Fruit fly (Drosophila melanogaster): ENCODE measurements around the gene CG12105.

The CG12105 gene

dm6 chr3L:1629064-1629777, 13.6 kb upstream of the CG12105 start, which contains the start of gene GC (continued):
- TF ChIP-seq lz (GFP tag; optimal IDR thresholded peaks at IDR 0.05), result peak; percentile 9
- TF ChIP-seq CG3919 (GFP tag; optimal IDR thresholded peaks at IDR 0.05), result no peak
- TF ChIP-seq CG3032 (tag; optimal IDR thresholded peaks at IDR 0.05), result no peak
- TF ChIP-seq CG9139 (GFP tag; optimal IDR thresholded peaks at IDR 0.05), result no peak
- TF ChIP-seq CG8632 (GFP tag; optimal IDR thresholded peaks at IDR 0.05), result no peak
- no peak for TF ChIP-seq CG10669 (GFP tag; optimal IDR thresholded peaks at IDR 0.05)
- TF ChIP-seq eg (GFP tag; IDR thresholded peaks at IDR 0.05), result no peak
- TF ChIP-seq CG16779 (tag; optimal IDR thresholded peaks at IDR 0.05), result no peak
- no peak for TF ChIP-seq Gug (GFP tag; IDR thresholded peaks at IDR 0.05)
- no peak for TF ChIP-seq vri (GFP tag; optimal IDR thresholded peaks at IDR 0.05)
- no peak for TF ChIP-seq svp (GFP tag)
- peak; percentile 23 for TF ChIP-seq Ets21C (GFP tag; optimal IDR thresholded peaks at IDR 0.05)
- no peak for TF ChIP-seq fd59A (GFP tag; optimal IDR thresholded peaks at IDR 0.05)
- TF ChIP-seq CG8319 (GFP tag; optimal IDR thresholded peaks at IDR 0.05), result no peak
- TF ChIP-seq acj6 (GFP tag; optimal IDR thresholded peaks at IDR 0.05), result peak; percentile 36
- TF ChIP-seq Met (GFP tag; optimal IDR thresholded peaks at IDR 0.05), result no peak
- no peak for TF ChIP-seq pdm3 (GFP tag; optimal IDR thresholded peaks at IDR 0.05)
- no peak for TF ChIP-seq Hr38 (GFP tag; optimal IDR thresholded peaks at IDR 0.05)
- no peak for TF ChIP-seq dsx (GFP tag; optimal IDR thresholded peaks at IDR 0.05; ENCODE audit: poor library complexity, severe bottlenecking)
- TF ChIP-seq fkh (GFP tag; optimal IDR thresholded peaks at IDR 0.05), result no peak
- peak; percentile 17 for TF ChIP-seq CG31627 (GFP tag; optimal IDR thresholded peaks at IDR 0.05)
- no peak for TF ChIP-seq topi (GFP tag; optimal IDR thresholded peaks at IDR 0.05)
- peak; percentile 43 for TF ChIP-seq CG32006 (GFP tag; optimal IDR thresholded peaks at IDR 0.05)
- no peak for TF ChIP-seq Eip93F (GFP tag; optimal IDR thresholded peaks at IDR 0.05)
- peak; percentile 12 for TF ChIP-seq Eip75B (GFP tag; optimal IDR thresholded peaks at IDR 0.05)
- TF ChIP-seq net (GFP tag; optimal IDR thresholded peaks at IDR 0.05), result peak; percentile 16
- no peak for TF ChIP-seq CG10631 (GFP tag; optimal IDR thresholded peaks at IDR 0.05)
- no peak for TF ChIP-seq CG6854 (GFP tag; optimal IDR thresholded peaks at IDR 0.05)
- peak; percentile 49 for TF ChIP-seq Hr4 (GFP tag; optimal IDR thresholded peaks at IDR 0.05)
- no peak for TF ChIP-seq CG7368 (GFP tag; optimal IDR thresholded peaks at IDR 0.05)

dm6 chr3L:1628176-1628866, 12.7 kb upstream of the CG12105 start, which contains the start of gene CG13928:
CG13928 (minus strand) TSS chr3L:1628377.
- TF ChIP-seq Eip78C (GFP tag) (no peak), esn (GFP tag; optimal IDR thresholded peaks at IDR 0.05) (no peak), CG4318 (GFP tag; optimal IDR thresholded peaks at IDR 0.05) (no peak), salr (GFP tag; optimal IDR thresholded peaks at IDR 0.05) (no peak), svp (GFP tag) (peak; percentile 29)

dm6 chr3L:1626924-1627323, 11.3 kb upstream of the CG12105 start:
- no peak for TF ChIP-seq CG11294 (GFP tag; IDR thresholded peaks at IDR 0.05)
- no peak for TF ChIP-seq esn (GFP tag; optimal IDR thresholded peaks at IDR 0.05)
- peak; percentile 38 for TF ChIP-seq svp (GFP tag)
- TF ChIP-seq dac (GFP tag; optimal IDR thresholded peaks at IDR 0.05), result no peak
- no peak for TF ChIP-seq Blimp-1 (GFP tag; optimal IDR thresholded peaks at IDR 0.05)

All from whole organism, prepupa.